Worm (Caenorhabditis elegans) whole organism, L2 larva: Measurements from ENCODE around the gene appg-2.

Experiments
- C34F6.9 ChIP-seq: fragments of 150-350 bp; optimal IDR thresholded peaks from 2 replicates; lab custom pipeline; 2014; ENCODE audit warnings: missing biosample characterization, missing genetic modification characterization
- F13H6.1 ChIP-seq: sonication (generic microtip); optimal IDR thresholded peaks from 2 replicates; lab custom pipeline; 2016; ENCODE audit warnings: missing genetic modification characterization, missing compliant biosample characterization
- R02D3.7 ChIP-seq: fragments of 150-350 bp; optimal IDR thresholded peaks from 2 replicates; lab custom pipeline; 2014; ENCODE audit warnings: missing biosample characterization, missing genetic modification characterization
- Y55F3AM.14 ChIP-seq: fragments of 200-800 bp; sonication (Bioruptor generic); optimal IDR thresholded peaks from 2 replicates; lab custom pipeline; 2018; ENCODE audit warnings: mild to moderate bottlenecking, missing genetic modification characterization, missing compliant biosample characterization
- ZK546.5 ChIP-seq: sonication (generic microtip); optimal IDR thresholded peaks from 2 replicates; lab custom pipeline; 2017; ENCODE audit warnings: missing biosample characterization, missing genetic modification characterization
- alr-1 ChIP-seq: fragments of 150-350 bp; optimal IDR thresholded peaks from 2 replicates; lab custom pipeline; 2014; ENCODE audit warnings: missing biosample characterization, missing genetic modification characterization
- aly-2 ChIP-seq: fragments of 150-350 bp; optimal IDR thresholded peaks from 2 replicates; lab custom pipeline; 2014; ENCODE audit warnings: missing biosample characterization, missing genetic modification characterization
- ama-1 ChIP-seq: fragments of 150-350 bp; optimal IDR thresholded peaks from 2 replicates; lab custom pipeline; 2018; ENCODE audit warnings: inconsistent platforms
- blmp-1 ChIP-seq: sonication (generic microtip); optimal IDR thresholded peaks from 2 replicates; lab custom pipeline; 2017; ENCODE audit warnings: missing genetic modification characterization, mild to moderate bottlenecking, missing compliant biosample characterization, antibody characterized with exemption, moderate library complexity; ENCODE audit not compliant: insufficient read depth
- ceh-16 ChIP-seq: fragments of 150-350 bp; optimal IDR thresholded peaks from 2 replicates; lab custom pipeline; 2014; ENCODE audit warnings: missing biosample characterization, missing genetic modification characterization
- ceh-82 ChIP-seq: fragments of 150-350 bp; optimal IDR thresholded peaks from 2 replicates; lab custom pipeline; 2014; ENCODE audit warnings: missing biosample characterization, missing genetic modification characterization
- crh-2 ChIP-seq: sonication (generic microtip); optimal IDR thresholded peaks from 2 replicates; lab custom pipeline; 2017; ENCODE audit warnings: missing biosample characterization, missing genetic modification characterization
- dmd-4 ChIP-seq: sonication (generic microtip); optimal IDR thresholded peaks from 2 replicates; lab custom pipeline; 2017; ENCODE audit warnings: missing biosample characterization, missing genetic modification characterization
- egl-27 ChIP-seq: sonication (generic microtip); optimal IDR thresholded peaks from 3 replicates; lab custom pipeline; 2017; ENCODE audit warnings: missing biosample characterization, missing genetic modification reagents, missing genetic modification characterization
- elt-1 ChIP-seq: fragments of 150-350 bp; optimal IDR thresholded peaks from 2 replicates; lab custom pipeline; 2014; ENCODE audit warnings: missing biosample characterization, missing genetic modification characterization
- elt-3 ChIP-seq: sonication (generic microtip); optimal IDR thresholded peaks from 2 replicates; lab custom pipeline; 2017; ENCODE audit warnings: missing biosample characterization, missing genetic modification characterization
- fos-1 ChIP-seq: fragments of 150-350 bp; optimal IDR thresholded peaks from 2 replicates; lab custom pipeline; 2014; ENCODE audit warnings: missing biosample characterization, missing genetic modification characterization
- gmeb-1 ChIP-seq: fragments of 150-350 bp; optimal IDR thresholded peaks from 2 replicates; lab custom pipeline; 2014; ENCODE audit warnings: missing biosample characterization, missing genetic modification characterization
- lin-11 ChIP-seq: fragments of 150-350 bp; sonication (generic microtip); optimal IDR thresholded peaks from 2 replicates; lab custom pipeline; 2014; ENCODE audit warnings: missing biosample characterization, missing genetic modification characterization, inconsistent platforms, mixed read lengths
- lin-13 ChIP-seq: fragments of 150-350 bp; optimal IDR thresholded peaks from 2 replicates; lab custom pipeline; 2014; ENCODE audit warnings: missing biosample characterization, missing genetic modification reagents, missing genetic modification characterization
- lin-39 ChIP-seq: fragments of 150-350 bp; optimal IDR thresholded peaks from 2 replicates; lab custom pipeline; 2014; ENCODE audit warnings: missing biosample characterization, missing genetic modification reagents, missing genetic modification characterization
- lsy-2 ChIP-seq, 2 experiments: fragments of 150-350 bp in 1 of 2; sonication (generic microtip) in 1 of 2; optimal IDR thresholded peaks; 2 replicates each; lab custom pipeline; 2014 to 2017; ENCODE audit warnings: missing biosample characterization in 2 of 2, missing genetic modification characterization in 2 of 2
- mab-5 ChIP-seq: fragments of 150-350 bp; optimal IDR thresholded peaks from 2 replicates; lab custom pipeline; 2014; ENCODE audit warnings: missing biosample characterization, missing genetic modification characterization
- mbf-1 ChIP-seq: sonication (generic microtip); optimal IDR thresholded peaks from 2 replicates; lab custom pipeline; 2017; ENCODE audit warnings: missing biosample characterization, missing genetic modification characterization
- mdl-1 ChIP-seq, 2 experiments: fragments of 150-350 bp in 1 of 2; sonication (generic microtip) in 1 of 2; optimal IDR thresholded peaks; 2 replicates each; lab custom pipeline; 2017; ENCODE audit warnings: missing biosample characterization in 2 of 2, missing genetic modification characterization in 2 of 2
- nhr-11 ChIP-seq: fragments of 150-350 bp; optimal IDR thresholded peaks from 2 replicates; lab custom pipeline; 2014; ENCODE audit warnings: missing biosample characterization, missing genetic modification characterization
- nhr-12 ChIP-seq: fragments of 150-350 bp; optimal IDR thresholded peaks from 2 replicates; lab custom pipeline; 2014; ENCODE audit warnings: missing biosample characterization, missing genetic modification characterization
- nhr-129 ChIP-seq: fragments of 150-350 bp; optimal IDR thresholded peaks from 2 replicates; lab custom pipeline; 2014; ENCODE audit warnings: missing biosample characterization, missing genetic modification characterization
- nhr-21 ChIP-seq: fragments of 150-350 bp; optimal IDR thresholded peaks from 2 replicates; lab custom pipeline; 2014; ENCODE audit warnings: missing biosample characterization, missing genetic modification characterization
- nhr-23 ChIP-seq: fragments of 150-350 bp; optimal IDR thresholded peaks from 2 replicates; lab custom pipeline; 2014; ENCODE audit warnings: missing biosample characterization, missing genetic modification reagents, missing genetic modification characterization
- nhr-237 ChIP-seq: fragments of 150-350 bp; optimal IDR thresholded peaks from 2 replicates; lab custom pipeline; 2014; ENCODE audit warnings: missing biosample characterization, missing genetic modification characterization
- nhr-25 ChIP-seq: fragments of 150-350 bp; sonication (generic microtip); optimal IDR thresholded peaks from 3 replicates; lab custom pipeline; 2014; ENCODE audit warnings: missing biosample characterization, missing genetic modification characterization
- nhr-6 ChIP-seq: fragments of 150-350 bp; optimal IDR thresholded peaks from 2 replicates; lab custom pipeline; 2014; ENCODE audit warnings: missing biosample characterization, missing genetic modification characterization
- nhr-77 ChIP-seq: fragments of 150-350 bp; optimal IDR thresholded peaks from 2 replicates; lab custom pipeline; 2014; ENCODE audit warnings: missing biosample characterization, missing genetic modification characterization
- peb-1 ChIP-seq: fragments of 150-350 bp; optimal IDR thresholded peaks from 2 replicates; lab custom pipeline; 2014; ENCODE audit warnings: missing biosample characterization, missing genetic modification characterization
- sem-4 ChIP-seq: fragments of 150-350 bp; optimal IDR thresholded peaks from 2 replicates; lab custom pipeline; 2014; ENCODE audit warnings: missing biosample characterization, missing genetic modification reagents, missing genetic modification characterization
- skn-1 ChIP-seq: sonication (generic microtip); optimal IDR thresholded peaks from 2 replicates; lab custom pipeline; 2017; ENCODE audit warnings: missing biosample characterization, missing genetic modification characterization
- sma-3 ChIP-seq: sonication (generic microtip); optimal IDR thresholded peaks from 2 replicates; lab custom pipeline; 2016; ENCODE audit warnings: missing genetic modification reagents, missing genetic modification characterization, missing compliant biosample characterization
- sma-9 ChIP-seq, 2 experiments: fragments of 150-350 bp in 1 of 2; sonication (generic microtip) in 1 of 2; optimal IDR thresholded peaks; 2 replicates each; lab custom pipeline; 2014 to 2016; ENCODE audit warnings: missing genetic modification characterization in 2 of 2, mild to moderate bottlenecking in 1 of 2, missing biosample characterization in 1 of 2, missing compliant biosample characterization in 1 of 2, missing genetic modification reagents in 1 of 2, moderate library complexity in 1 of 2
- snpc-4 ChIP-seq: fragments of 150-350 bp; optimal IDR thresholded peaks from 2 replicates; lab custom pipeline; 2014; ENCODE audit warnings: missing biosample characterization, missing genetic modification characterization
- unc-39 ChIP-seq: fragments of 150-350 bp; optimal IDR thresholded peaks from 2 replicates; lab custom pipeline; 2014; ENCODE audit warnings: missing biosample characterization, missing genetic modification characterization
- unc-55 ChIP-seq: fragments of 150-350 bp; sonication (generic microtip); optimal IDR thresholded peaks from 3 replicates; lab custom pipeline; 2014; ENCODE audit warnings: missing biosample characterization, missing genetic modification reagents, missing genetic modification characterization
- zag-1 ChIP-seq: fragments of 150-350 bp; optimal IDR thresholded peaks from 2 replicates; lab custom pipeline; 2014; ENCODE audit warnings: missing biosample characterization, missing genetic modification characterization
- ztf-1 ChIP-seq: fragments of 200-800 bp; sonication (Bioruptor generic); conservative IDR thresholded peaks from 2 replicates; pipeline ENCODE4 v1.3.6; 2022; ENCODE audit warnings: missing genetic modification characterization, missing compliant biosample characterization
- ztf-11 ChIP-seq: sonication (generic microtip); optimal IDR thresholded peaks from 2 replicates; lab custom pipeline; 2017; ENCODE audit warnings: missing biosample characterization, missing genetic modification characterization
- ztf-4 ChIP-seq: fragments of 150-350 bp; optimal IDR thresholded peaks from 2 replicates; lab custom pipeline; 2014; ENCODE audit warnings: missing biosample characterization, missing genetic modification characterization

The appg-2 gene

ce11 chrII:8761739-8762138, 39.2 kb upstream of the appg-2 start:
- TF ChIP-seq blmp-1 (tag; lab: Kevin White, UChicago) (no peak), ztf-11 (tag; lab: Kevin White, UChicago) (no peak), mbf-1 (tag; lab: Kevin White, UChicago) (no peak), crh-2 (tag; lab: Kevin White, UChicago) (no peak), fos-1 (tag; lab: Kevin White, UChicago) (peak; percentile 63)

- no peak for TF ChIP-seq nhr-23 (tag; lab: Kevin White, UChicago)
- no peak for TF ChIP-seq R02D3.7 (tag; lab: Kevin White, UChicago)
- no peak for TF ChIP-seq aly-2
- TF ChIP-seq ztf-1 (GFP tag; lab: Robert Waterston, UW), result no peak
- TF ChIP-seq sem-4 (tag; lab: Kevin White, UChicago), result no peak
- TF ChIP-seq lsy-2 (tag; optimal IDR thresholded peaks at IDR 0.05; lab: Kevin White, UChicago), result no peak
- TF ChIP-seq lin-39 (tag; lab: Kevin White, UChicago), result no peak
- TF ChIP-seq ztf-11 (tag; lab: Kevin White, UChicago), result no peak
- no peak for TF ChIP-seq peb-1 (tag; lab: Kevin White, UChicago)
- no peak for TF ChIP-seq zag-1
These were observed 37.6 kb upstream of the appg-2 start for ce11 chrII:8763367-8763766.

- TF ChIP-seq nhr-77, result no peak
- TF ChIP-seq nhr-25, result no peak
- TF ChIP-seq zag-1, result no peak
- TF ChIP-seq sma-9 (GFP tag; optimal IDR thresholded peaks at IDR 0.05; lab: Kevin White, UChicago), result peak; percentile 3
- no peak for TF ChIP-seq sma-9 (tag; optimal IDR thresholded peaks at IDR 0.05; lab: Kevin White, UChicago)
- no peak for TF ChIP-seq ceh-82 (tag; lab: Kevin White, UChicago)
- no peak for TF ChIP-seq ztf-4
These were observed 36.6 kb upstream of the appg-2 start for ce11 chrII:8764332-8764731.

- TF ChIP-seq Y55F3AM.14 (GFP tag; lab: Kevin White, UChicago) (no peak), nhr-11 (tag; lab: Kevin White, UChicago) (no peak), egl-27 (tag; lab: Kevin White, UChicago) (no peak), unc-39 (tag; lab: Kevin White, UChicago) (no peak), mab-5 (tag; lab: Kevin White, UChicago) (no peak), nhr-6 (tag; lab: Kevin White, UChicago) (no peak), skn-1 (tag; lab: Kevin White, UChicago) (no peak), ZK546.5 (no peak), lin-13 (no peak), zag-1 (no peak), lin-39 (tag; lab: Kevin White, UChicago) (no peak), ceh-16 (tag; lab: Kevin White, UChicago) (no peak), nhr-25 (peak; percentile 70), C34F6.9 (tag; lab: Kevin White, UChicago) (no peak), sma-9 (GFP tag; optimal IDR thresholded peaks at IDR 0.05; lab: Kevin White, UChicago) (peak; percentile 96), sma-9 (tag; optimal IDR thresholded peaks at IDR 0.05; lab: Kevin White, UChicago) (no peak), crh-2 (tag; lab: Kevin White, UChicago) (no peak), unc-55 (GFP tag; lab: Kevin White, UChicago) (no peak), dmd-4 (tag; lab: Kevin White, UChicago) (no peak), nhr-129 (peak; percentile 2), ztf-11 (tag; lab: Kevin White, UChicago) (no peak), blmp-1 (tag; lab: Kevin White, UChicago) (peak; percentile 42), lin-11 (tag; lab: Kevin White, UChicago) (no peak), mdl-1 (tag; optimal IDR thresholded peaks at IDR 0.05; lab: Kevin White, UChicago) (peak; percentile 35 to 69), peb-1 (tag; lab: Kevin White, UChicago) (no peak), gmeb-1 (tag; lab: Kevin White, UChicago) (no peak), nhr-21 (tag; lab: Kevin White, UChicago) (peak; percentile 31), alr-1 (tag; lab: Kevin White, UChicago) (no peak), F13H6.1 (tag; lab: Kevin White, UChicago) (no peak), nhr-237 (tag; lab: Kevin White, UChicago) (no peak), elt-1 (no peak), snpc-4 (tag; lab: Kevin White, UChicago) (no peak), ztf-1 (GFP tag; lab: Robert Waterston, UW) (no peak), aly-2 (no peak), ztf-4 (no peak), sma-3 (peak; percentile 90), sem-4 (tag; lab: Kevin White, UChicago) (no peak), mbf-1 (tag; lab: Kevin White, UChicago) (no peak), elt-3 (no peak), R02D3.7 (tag; lab: Kevin White, UChicago) (no peak), ama-1 (no peak), fos-1 (tag; lab: Kevin White, UChicago) (peak; percentile 3), nhr-12 (tag; lab: Kevin White, UChicago) (no peak), nhr-77 (no peak), nhr-23 (tag; lab: Kevin White, UChicago) (no peak), lsy-2 (tag; optimal IDR thresholded peaks at IDR 0.05; lab: Kevin White, UChicago) (no peak)
These were observed 35.8 kb upstream of the appg-2 start for ce11 chrII:8765131-8765530.
